Fruit fly (Drosophila melanogaster) whole organism, adult: ENCODE measurements around the gene CG33341.

ENCODE experiments used
- CG11617 ChIP-seq: fragments of 200-800 bp; sonication (Bioruptor generic); optimal IDR thresholded peaks from 2 replicates; lab custom pipeline; 2017; ENCODE audit warnings: mild to moderate bottlenecking, missing biosample characterization, missing genetic modification reagents, missing genetic modification characterization
- CG12768 ChIP-seq: fragments of 200-800 bp; sonication (Bioruptor generic); optimal IDR thresholded peaks from 2 replicates; lab custom pipeline; 2017; ENCODE audit warnings: missing biosample characterization, missing genetic modification characterization, mild to moderate bottlenecking, moderate library complexity, missing genetic modification reagents
- CG14711 ChIP-seq: fragments of 200-800 bp; sonication (Bioruptor generic); optimal IDR thresholded peaks from 2 replicates; lab custom pipeline; 2018; ENCODE audit warnings: missing biosample characterization, mild to moderate bottlenecking, missing genetic modification characterization, moderate library complexity
- CG1620 ChIP-seq: fragments of 200-800 bp; sonication (Bioruptor generic); optimal IDR thresholded peaks from 2 replicates; lab custom pipeline; 2016; ENCODE audit warnings: missing biosample characterization, missing genetic modification characterization
- CG33017 ChIP-seq: fragments of 200-800 bp; sonication (Bioruptor generic); optimal IDR thresholded peaks from 2 replicates; lab custom pipeline; 2018; ENCODE audit warnings: missing biosample characterization, mild to moderate bottlenecking, missing genetic modification characterization, moderate library complexity
- CG5204 ChIP-seq: fragments of 200-800 bp; sonication (Bioruptor generic); optimal IDR thresholded peaks from 2 replicates; lab custom pipeline; 2016; ENCODE audit warnings: missing biosample characterization, missing genetic modification characterization
- CG7045 ChIP-seq: fragments of 200-800 bp; sonication (Bioruptor generic); optimal IDR thresholded peaks from 2 replicates; lab custom pipeline; 2017; ENCODE audit warnings: missing biosample characterization, mild to moderate bottlenecking, missing genetic modification characterization
- CG7101 ChIP-seq: fragments of 200-800 bp; sonication (Bioruptor generic); optimal IDR thresholded peaks from 2 replicates; lab custom pipeline; 2018; ENCODE audit warnings: missing biosample characterization, mild to moderate bottlenecking, missing genetic modification characterization, moderate library complexity
- Clk ChIP-seq: fragments of 200-800 bp; sonication (Bioruptor generic); optimal IDR thresholded peaks from 2 replicates; lab custom pipeline; 2017; ENCODE audit warnings: missing biosample characterization, missing genetic modification characterization
- Crg-1 ChIP-seq: fragments of 200-800 bp; sonication (Bioruptor generic); optimal IDR thresholded peaks from 2 replicates; lab custom pipeline; 2016; ENCODE audit warnings: missing biosample characterization, missing genetic modification characterization
- Hr96 ChIP-seq: fragments of 200-800 bp; sonication (Bioruptor generic); optimal IDR thresholded peaks from 2 replicates; lab custom pipeline; 2016; ENCODE audit warnings: missing biosample characterization, missing genetic modification characterization
- Mnt ChIP-seq: fragments of 200-800 bp; sonication (Bioruptor generic); optimal IDR thresholded peaks from 2 replicates; lab custom pipeline; 2016; ENCODE audit warnings: missing biosample characterization, mild to moderate bottlenecking, missing genetic modification characterization
- bab1 ChIP-seq: fragments of 200-800 bp; sonication (Bioruptor generic); optimal IDR thresholded peaks from 3 replicates; lab custom pipeline; 2019; ENCODE audit warnings: missing biosample characterization, mild to moderate bottlenecking, missing genetic modification characterization, moderate library complexity
- cic ChIP-seq: fragments of 200-800 bp; sonication (Bioruptor generic); optimal IDR thresholded peaks from 2 replicates; lab custom pipeline; 2017; ENCODE audit warnings: missing biosample characterization, mild to moderate bottlenecking, missing genetic modification characterization, moderate library complexity
- cnc ChIP-seq, 2 experiments: fragments of >200 bp; optimal IDR thresholded peaks; 2 replicates each; lab custom pipeline; 2017
- kay ChIP-seq: fragments of 200-800 bp; sonication (Bioruptor generic); peaks from one replicate; lab custom pipeline; 2016; ENCODE audit warnings: missing biosample characterization, missing genetic modification characterization, borderline replicate concordance
- ovo ChIP-seq: fragments of 200-800 bp; sonication (Bioruptor generic); optimal IDR thresholded peaks from 2 replicates; lab custom pipeline; 2016; ENCODE audit warnings: missing biosample characterization, missing genetic modification characterization
- pad ChIP-seq: fragments of 200-800 bp; sonication (Bioruptor generic); optimal IDR thresholded peaks from 3 replicates; lab custom pipeline; 2017; ENCODE audit warnings: missing biosample characterization, missing genetic modification characterization, mild to moderate bottlenecking, moderate library complexity, missing genetic modification reagents
- tj ChIP-seq: fragments of 200-800 bp; sonication (Bioruptor generic); optimal IDR thresholded peaks from 3 replicates; lab custom pipeline; 2017; ENCODE audit warnings: missing biosample characterization, mild to moderate bottlenecking, missing genetic modification characterization, moderate library complexity
- toe ChIP-seq: fragments of 200-800 bp; sonication (Bioruptor generic); optimal IDR thresholded peaks from 2 replicates; lab custom pipeline; 2016; ENCODE audit warnings: missing biosample characterization, missing genetic modification characterization

Gene CG33341

DNA sequence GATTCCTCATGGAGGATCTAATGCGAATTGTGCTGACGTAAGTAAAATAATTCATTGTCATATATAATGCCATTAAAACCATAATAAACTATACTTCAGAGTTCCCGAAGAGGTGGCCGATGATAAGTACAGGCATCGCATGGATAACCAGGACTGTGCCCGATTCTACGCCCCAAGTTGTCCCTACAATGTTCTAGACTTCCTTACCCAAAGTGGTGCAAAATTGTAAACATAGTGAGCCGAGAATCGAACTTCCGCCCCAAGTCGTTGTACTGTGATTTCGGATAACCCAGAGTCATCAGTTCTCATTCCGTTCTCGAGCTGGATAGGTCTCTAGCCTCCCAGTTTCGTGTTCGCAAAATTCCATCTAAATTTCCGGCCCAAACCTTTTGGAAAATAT is 5.3 kb upstream of the CG33341 start, which contains the start of gene CG33340:
Gene CG33340 (plus strand): TSS at position 301 of the 400 bp plus-strand sequence.
- no peak for TF ChIP-seq ovo (GFP tag; lab: Kevin White, UChicago)
- TF ChIP-seq kay (GFP tag; lab: Kevin White, UChicago), result no peak
- no peak for TF ChIP-seq toe (GFP tag; lab: Kevin White, UChicago)
- no peak for TF ChIP-seq CG14711 (tag; lab: Kevin White, UChicago)
- TF ChIP-seq CG1620 (GFP tag; lab: Kevin White, UChicago), result no peak
- TF ChIP-seq Clk (GFP tag; lab: Kevin White, UChicago), result no peak
- no peak for TF ChIP-seq CG11617 (GFP tag; lab: Kevin White, UChicago)
- TF ChIP-seq cic (GFP tag; lab: Kevin White, UChicago), result no peak
- TF ChIP-seq CG5204 (GFP tag; lab: Kevin White, UChicago), result no peak
- TF ChIP-seq cnc (optimal IDR thresholded peaks at IDR 0.05; lab: Kevin White, UChicago), result no peak
- TF ChIP-seq CG33017 (tag; lab: Kevin White, UChicago), result no peak
- no peak for TF ChIP-seq Hr96 (GFP tag; lab: Kevin White, UChicago)
- TF ChIP-seq CG7045 (GFP tag; lab: Kevin White, UChicago), result no peak
- no peak for TF ChIP-seq CG7101 (tag; lab: Kevin White, UChicago)
- TF ChIP-seq pad (GFP tag; lab: Kevin White, UChicago), result no peak

DNA sequence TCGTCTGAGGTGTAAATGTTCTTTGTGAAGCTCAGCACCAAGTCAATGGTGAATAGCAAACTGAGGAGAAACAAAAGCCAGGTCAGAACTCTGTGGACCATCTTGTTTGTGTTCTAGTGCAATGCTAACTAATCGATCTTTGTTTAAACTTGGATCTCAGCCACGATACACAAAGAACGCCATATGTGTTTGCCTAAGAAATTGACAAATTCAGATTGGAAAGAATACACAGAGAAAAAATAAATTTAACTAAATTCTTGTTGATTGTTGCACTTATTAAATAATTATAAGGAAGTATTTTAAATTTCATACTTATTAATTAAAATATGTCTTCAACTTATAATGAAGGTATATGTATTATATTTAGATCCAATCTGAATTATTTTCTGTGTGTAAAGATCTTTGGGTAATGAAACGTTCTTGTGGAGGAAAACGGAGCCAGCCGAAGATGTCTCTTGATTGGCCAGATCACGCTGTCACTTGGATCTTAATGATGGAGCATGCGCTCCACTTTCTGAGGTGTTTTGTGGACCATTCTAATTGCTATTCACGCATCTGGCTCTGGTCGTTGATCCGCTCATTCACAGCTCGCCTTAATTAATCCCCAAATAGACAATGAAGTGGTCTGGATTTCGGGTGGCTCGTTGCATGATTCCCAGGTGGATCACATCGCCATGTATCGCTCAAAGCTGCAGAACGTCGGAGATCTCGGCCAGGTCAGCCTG is 3.1 kb upstream of the CG33341 start, which contains the start of the genes CG17784 and CG13613:
Gene CG17784 (minus strand): TSS at position 101 of the 725 bp plus-strand sequence.
Gene CG13613 (plus strand): TSS at position 675 of the 725 bp plus-strand sequence.
- TF ChIP-seq Hr96 (GFP tag; lab: Kevin White, UChicago) (no peak), CG7045 (GFP tag; lab: Kevin White, UChicago) (no peak), Clk (GFP tag; lab: Kevin White, UChicago) (no peak), CG7101 (tag; lab: Kevin White, UChicago) (no peak), cic (GFP tag; lab: Kevin White, UChicago) (no peak), CG1620 (GFP tag; lab: Kevin White, UChicago) (no peak), Crg-1 (no peak), CG12768 (no peak), Mnt (GFP tag; lab: Kevin White, UChicago) (no peak), bab1 (GFP tag; lab: Kevin White, UChicago) (no peak), ovo (GFP tag; lab: Kevin White, UChicago) (no peak), CG33017 (tag; lab: Kevin White, UChicago) (no peak), cnc (optimal IDR thresholded peaks at IDR 0.05; lab: Kevin White, UChicago) (no peak), toe (GFP tag; lab: Kevin White, UChicago) (no peak), pad (GFP tag; lab: Kevin White, UChicago) (no peak)

DNA sequence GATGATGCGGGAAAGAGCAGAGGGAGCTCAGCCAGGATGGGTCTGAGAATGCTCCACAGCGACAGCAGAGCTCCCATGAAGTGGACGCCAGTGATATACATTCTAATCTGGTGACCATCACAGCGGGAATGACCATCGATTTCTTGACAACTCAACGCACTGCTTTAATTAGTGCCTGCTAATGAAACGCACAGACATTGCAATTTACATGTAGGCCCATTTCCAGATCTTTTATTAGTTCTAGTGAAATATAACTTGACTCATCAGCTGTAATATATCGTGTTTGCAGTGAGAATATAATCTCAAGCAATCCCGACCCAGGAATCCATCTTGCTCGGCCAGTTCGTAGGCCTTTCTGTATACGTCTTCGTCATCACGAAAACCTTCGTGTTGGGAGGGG is 1.0 kb upstream of the CG33341 start, which contains the start of gene CG42811:
Gene CG42811 (minus strand): TSS at position 101 of the 400 bp plus-strand sequence.
- TF ChIP-seq CG5204 (GFP tag; lab: Kevin White, UChicago) (no peak), CG7101 (tag; lab: Kevin White, UChicago) (no peak), CG11617 (GFP tag; lab: Kevin White, UChicago) (no peak), tj (no peak), Clk (GFP tag; lab: Kevin White, UChicago) (no peak), CG33017 (tag; lab: Kevin White, UChicago) (no peak), CG12768 (no peak), Crg-1 (no peak), bab1 (GFP tag; lab: Kevin White, UChicago) (no peak)

DNA sequence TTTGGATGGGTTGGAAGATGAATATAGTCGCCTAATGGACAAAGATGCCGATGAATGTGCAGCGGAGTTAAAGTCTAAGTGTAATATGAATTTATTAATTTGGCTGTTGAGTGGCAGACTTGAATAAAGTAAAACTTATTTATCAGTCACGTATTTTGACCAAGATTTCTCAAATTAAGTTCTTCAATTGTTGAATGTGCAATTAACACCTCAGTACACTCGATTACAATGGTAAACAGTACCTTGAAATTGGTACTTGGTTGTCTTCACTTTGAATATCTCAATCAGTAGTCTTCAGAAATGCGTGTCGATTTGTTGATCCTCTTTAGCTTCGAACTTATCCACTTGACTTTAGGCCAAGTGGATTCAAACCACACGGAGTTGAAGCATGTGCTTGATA is 1.1 kb downstream of the CG33341 start, which contains the start of gene CG13614:
Gene CG13614 (plus strand): TSS at position 301 of the 400 bp plus-strand sequence.
- TF ChIP-seq Clk (GFP tag; lab: Kevin White, UChicago) (no peak), CG12768 (no peak), toe (GFP tag; lab: Kevin White, UChicago) (no peak), Crg-1 (no peak), CG14711 (tag; lab: Kevin White, UChicago) (no peak), cic (GFP tag; lab: Kevin White, UChicago) (no peak), pad (GFP tag; lab: Kevin White, UChicago) (no peak), CG11617 (GFP tag; lab: Kevin White, UChicago) (no peak), CG7101 (tag; lab: Kevin White, UChicago) (no peak), Mnt (GFP tag; lab: Kevin White, UChicago) (no peak), CG5204 (GFP tag; lab: Kevin White, UChicago) (no peak), CG1620 (GFP tag; lab: Kevin White, UChicago) (no peak)

DNA sequence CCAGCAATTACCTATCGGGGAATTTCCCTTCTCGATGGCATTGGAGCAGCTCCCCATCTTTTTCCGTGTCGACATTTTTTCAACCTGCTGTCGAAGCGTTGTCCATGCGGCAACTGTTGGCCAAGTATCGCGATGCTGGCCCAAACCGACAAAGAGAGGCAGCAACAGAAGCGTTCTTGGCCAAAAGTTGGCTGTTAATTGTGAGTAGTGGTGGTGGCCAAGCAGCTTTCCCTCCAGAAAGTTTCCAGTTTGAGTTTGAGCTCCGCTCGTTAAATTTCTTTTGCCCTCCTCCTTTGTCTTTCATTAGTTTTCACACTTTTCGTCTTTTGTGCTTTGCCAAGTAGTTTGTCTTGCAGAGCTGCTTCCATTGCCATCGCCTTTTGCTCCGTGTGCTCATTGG is 4.5 kb downstream of the CG33341 start, which contains the start of gene CG17782:
Gene CG17782 (minus strand): TSS at position 101 of the 400 bp plus-strand sequence.
- TF ChIP-seq cnc (optimal IDR thresholded peaks at IDR 0.05; lab: Kevin White, UChicago), result no peak
- TF ChIP-seq CG5204 (GFP tag; lab: Kevin White, UChicago), result no peak
- TF ChIP-seq CG11617 (GFP tag; lab: Kevin White, UChicago), result no peak
- TF ChIP-seq CG33017 (tag; lab: Kevin White, UChicago), result no peak
- no peak for TF ChIP-seq kay (GFP tag; lab: Kevin White, UChicago)
- no peak for TF ChIP-seq pad (GFP tag; lab: Kevin White, UChicago)
- TF ChIP-seq CG12768, result no peak
- no peak for TF ChIP-seq Mnt (GFP tag; lab: Kevin White, UChicago)
- no peak for TF ChIP-seq bab1 (GFP tag; lab: Kevin White, UChicago)
- TF ChIP-seq Hr96 (GFP tag; lab: Kevin White, UChicago), result no peak
- no peak for TF ChIP-seq ovo (GFP tag; lab: Kevin White, UChicago)
- no peak for TF ChIP-seq CG7101 (tag; lab: Kevin White, UChicago)
- TF ChIP-seq CG14711 (tag; lab: Kevin White, UChicago), result no peak
- no peak for TF ChIP-seq cic (GFP tag; lab: Kevin White, UChicago)
- no peak for TF ChIP-seq tj
- TF ChIP-seq Crg-1, result no peak
- no peak for TF ChIP-seq Clk (GFP tag; lab: Kevin White, UChicago)
- TF ChIP-seq CG1620 (GFP tag; lab: Kevin White, UChicago), result no peak
- TF ChIP-seq CG7045 (GFP tag; lab: Kevin White, UChicago), result no peak
- no peak for TF ChIP-seq toe (GFP tag; lab: Kevin White, UChicago)
